Fruit fly (Drosophila melanogaster): ENCODE data around the gene CG9175.
A peak's percentile ranks its signal among the peaks of the same experiment; 100 is the strongest.

Gene CG9175

DNA sequence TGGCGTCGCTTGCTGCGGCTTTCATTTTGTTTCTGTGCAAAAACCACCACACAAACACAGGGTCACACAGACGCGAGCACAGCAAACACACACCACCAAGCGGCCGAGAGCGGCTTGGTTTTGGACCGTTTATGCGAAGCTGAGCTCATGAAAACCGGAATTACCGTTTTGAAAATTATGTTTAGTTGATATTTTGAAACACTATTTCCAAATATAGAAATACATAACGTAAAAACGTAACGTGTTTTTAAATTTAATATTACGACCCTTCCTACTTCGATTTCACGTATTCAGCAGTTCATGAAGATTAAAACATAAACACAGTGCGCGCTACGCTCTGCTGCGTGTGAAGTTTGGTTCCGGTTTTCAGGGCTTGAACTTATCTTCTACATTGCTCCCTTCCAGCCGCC is 47.5 kb downstream of the CG9175 start (continued):
- TF ChIP-seq CG8388 (GFP tag; optimal IDR thresholded peaks at IDR 0.05): peak; percentile 97
- TF ChIP-seq zf30C (GFP tag; optimal IDR thresholded peaks at IDR 0.05): peak; percentile 32
- TF ChIP-seq twi (tag; optimal IDR thresholded peaks at IDR 0.05): peak; percentile 89
- TF ChIP-seq Ptx1 (GFP tag; IDR thresholded peaks at IDR 0.05): peak; percentile 92
- TF ChIP-seq CG6689 (GFP tag; IDR thresholded peaks at IDR 0.05): peak; percentile 94
- TF ChIP-seq Hmx (GFP tag; optimal IDR thresholded peaks at IDR 0.05): peak; percentile 79
- TF ChIP-seq Sox100B (GFP tag; optimal IDR thresholded peaks at IDR 0.05): peak; percentile 94
- TF ChIP-seq CG12769 (tag; optimal IDR thresholded peaks at IDR 0.05): no peak
- TF ChIP-seq Six4 (GFP tag; optimal IDR thresholded peaks at IDR 0.05): peak; percentile 93
- TF ChIP-seq CG13894 (tag; optimal IDR thresholded peaks at IDR 0.05): peak; percentile 97
- no peak for TF ChIP-seq Dfd (GFP tag; optimal IDR thresholded peaks at IDR 0.05)
- TF ChIP-seq Awh (GFP tag; IDR thresholded peaks at IDR 0.05): peak; percentile 89
- TF ChIP-seq knrl (GFP tag; IDR thresholded peaks at IDR 0.05; ENCODE audit: partially characterized antibody): no peak
- peak; percentile 97 for TF ChIP-seq row (GFP tag; IDR thresholded peaks at IDR 0.05)
- TF ChIP-seq gem (tag; optimal IDR thresholded peaks at IDR 0.05): peak; percentile 98
- TF ChIP-seq jumu (GFP tag; optimal IDR thresholded peaks at IDR 0.05): peak; percentile 94
- peak; percentile 95 for TF ChIP-seq CG6254 (GFP tag; optimal IDR thresholded peaks at IDR 0.05)
- no peak for TF ChIP-seq sc (optimal IDR thresholded peaks at IDR 0.05)
- peak; percentile 78 for TF ChIP-seq sc (GFP tag; optimal IDR thresholded peaks at IDR 0.05)
- TF ChIP-seq Xrp1 (GFP tag; IDR thresholded peaks at IDR 0.05): peak; percentile 96
- peak; percentile 97 for TF ChIP-seq BtbVII (GFP tag; optimal IDR thresholded peaks at IDR 0.05)
- TF ChIP-seq CG7786 (GFP tag; optimal IDR thresholded peaks at IDR 0.05): peak; percentile 86
- TF ChIP-seq CG10654 (GFP tag; optimal IDR thresholded peaks at IDR 0.05): peak; percentile 90
- TF ChIP-seq CG3281 (GFP tag; optimal IDR thresholded peaks at IDR 0.05): peak; percentile 97
- peak; percentile 93 for TF ChIP-seq mam (GFP tag; optimal IDR thresholded peaks at IDR 0.05)
- TF ChIP-seq Hr78 (GFP tag; optimal IDR thresholded peaks at IDR 0.05): peak in 1 of 2 experiments; percentile 97
- TF ChIP-seq tin (GFP tag; optimal IDR thresholded peaks at IDR 0.05): peak; percentile 93
- peak; percentile 96 for TF ChIP-seq CG17328 (GFP tag; IDR thresholded peaks at IDR 0.05)
- TF ChIP-seq exex (tag; optimal IDR thresholded peaks at IDR 0.05): peak; percentile 82
- peak; percentile 98 for TF ChIP-seq HmgZ (tag; optimal IDR thresholded peaks at IDR 0.05)
- TF ChIP-seq MESR4 (GFP tag; optimal IDR thresholded peaks at IDR 0.05): peak; percentile 46
- TF ChIP-seq CG4404 (GFP tag; IDR thresholded peaks at IDR 0.05): peak; percentile 41; the same call in 1 of the 2 replicates
- TF ChIP-seq Taf1 (GFP tag; IDR thresholded peaks at IDR 0.05): peak; percentile 84
- TF ChIP-seq CG6272 (GFP tag; IDR thresholded peaks at IDR 0.05): peak; percentile 58; the same call in 1 of the 2 replicates
- 0 out of 2 replicates have a peak, but pooled peaks have one; percentile 20 for TF ChIP-seq Dref (GFP tag; IDR thresholded peaks at IDR 0.05)
- peak; percentile 99 for TF ChIP-seq ci (GFP tag; IDR thresholded peaks at IDR 0.05)
- peak; percentile 76 for TF ChIP-seq ash1 (GFP tag; optimal IDR thresholded peaks at IDR 0.05)
- TF ChIP-seq HLHmδ (GFP tag; optimal IDR thresholded peaks at IDR 0.05): no peak
- TF ChIP-seq slou (GFP tag; optimal IDR thresholded peaks at IDR 0.05): peak; percentile 72
- peak; percentile 89 for TF ChIP-seq CG15011 (GFP tag; optimal IDR thresholded peaks at IDR 0.05)
- TF ChIP-seq CG8924 (tag; optimal IDR thresholded peaks at IDR 0.05): peak; percentile 98
- peak; percentile 95 for TF ChIP-seq CG10267 (tag; optimal IDR thresholded peaks at IDR 0.05)
- TF ChIP-seq Ets97D (GFP tag; optimal IDR thresholded peaks at IDR 0.05): peak; percentile 85
- peak; percentile 95 for TF ChIP-seq CG11398 (GFP tag; optimal IDR thresholded peaks at IDR 0.05)
- TF ChIP-seq HmgD (GFP tag; optimal IDR thresholded peaks at IDR 0.05): peak; percentile 69
- peak; percentile 93 for TF ChIP-seq CG7987 (GFP tag; optimal IDR thresholded peaks at IDR 0.05)
- TF ChIP-seq CG17802 (tag; optimal IDR thresholded peaks at IDR 0.05): peak; percentile 65
- peak; percentile 99 for TF ChIP-seq sens (GFP tag)
- no peak for TF ChIP-seq sqz (GFP tag; optimal IDR thresholded peaks at IDR 0.05)
- peak; percentile 96 for TF ChIP-seq CoRest (tag; optimal IDR thresholded peaks at IDR 0.05)
- TF ChIP-seq CG13123 (GFP tag; optimal IDR thresholded peaks at IDR 0.05): peak; percentile 77
